Fruit fly (Drosophila melanogaster) whole organism, embryonic: Measurements from ENCODE around the gene CG15336.

Experiments used
- Aef1 ChIP-seq: fragments of 200-800 bp; sonication (Bioruptor generic); IDR thresholded peaks from 3 replicates; pipeline ENCODE4 v1.3.6; 2022; ENCODE audit warnings: missing biosample characterization, missing genetic modification characterization
- Awh ChIP-seq: fragments of 200-800 bp; sonication (Bioruptor generic); IDR thresholded peaks from 2 replicates; pipeline ENCODE4, ENCODE4 v1.3.6; 2022; ENCODE audit warnings: missing biosample characterization, missing genetic modification characterization
- C15 ChIP-seq: fragments of 200-800 bp; sonication (Bioruptor generic); IDR thresholded peaks from 3 replicates; pipeline ENCODE4 v1.3.6; 2022; ENCODE audit warnings: missing biosample characterization, missing genetic modification characterization
- CG10366 ChIP-seq: fragments of 200-800 bp; sonication (Bioruptor generic); IDR thresholded peaks from 2 replicates; pipeline ENCODE4 v1.3.6; 2022; ENCODE audit warnings: missing biosample characterization, missing genetic modification characterization
- CG10431 ChIP-seq: fragments of 200-800 bp; sonication (Bioruptor generic); optimal IDR thresholded peaks from 3 replicates; lab custom pipeline; 2018; ENCODE audit warnings: missing biosample characterization, mild to moderate bottlenecking, missing genetic modification characterization
- CG10543 ChIP-seq: fragments of 200-800 bp; sonication (Bioruptor generic); optimal IDR thresholded peaks from 3 replicates; lab custom pipeline; 2017; ENCODE audit warnings: missing biosample characterization, mild to moderate bottlenecking, missing genetic modification characterization, moderate library complexity
- CG11560 ChIP-seq: fragments of 200-800 bp; sonication (Bioruptor generic); IDR thresholded peaks from 3 replicates; pipeline ENCODE4 v1.3.6; 2022; ENCODE audit warnings: missing biosample characterization, missing genetic modification characterization
- CG14710 ChIP-seq: fragments of 200-800 bp; sonication (Bioruptor generic); optimal IDR thresholded peaks from 3 replicates; lab custom pipeline; 2019; ENCODE audit warnings: missing biosample characterization, mild to moderate bottlenecking, missing genetic modification characterization, moderate library complexity
- CG15073 ChIP-seq: fragments of 200-800 bp; sonication (Bioruptor generic); optimal IDR thresholded peaks from 2 replicates; lab custom pipeline; 2016; ENCODE audit warnings: missing biosample characterization, missing genetic modification characterization
- CG16813 ChIP-seq: fragments of 200-800 bp; sonication (Bioruptor generic); IDR thresholded peaks from 3 replicates; pipeline ENCODE4 v1.3.6; 2022; ENCODE audit warnings: missing biosample characterization, missing genetic modification characterization; ENCODE audit not compliant: partially characterized antibody
- CG17612 ChIP-seq: fragments of 200-800 bp; sonication (Bioruptor generic); IDR thresholded peaks from 2 replicates; pipeline ENCODE4 v1.3.6; 2022; ENCODE audit warnings: missing biosample characterization, missing genetic modification characterization
- CG1792 ChIP-seq: fragments of 200-800 bp; sonication (Bioruptor generic); optimal IDR thresholded peaks from 2 replicates; lab custom pipeline; 2016; ENCODE audit warnings: missing biosample characterization, missing genetic modification characterization
- CG18262 ChIP-seq: fragments of 200-800 bp; optimal IDR thresholded peaks from 3 replicates; lab custom pipeline; 2019; ENCODE audit warnings: missing biosample characterization, mild to moderate bottlenecking, missing genetic modification characterization, moderate library complexity
- CG4854 ChIP-seq: fragments of 200-800 bp; sonication (Bioruptor generic); optimal IDR thresholded peaks from 2 replicates; lab custom pipeline; 2016; ENCODE audit warnings: missing biosample characterization, missing genetic modification characterization, inconsistent platforms
- CG6175 ChIP-seq: fragments of 200-800 bp; sonication (Bioruptor generic); IDR thresholded peaks from 3 replicates; pipeline ENCODE4 v1.3.6; 2022; ENCODE audit warnings: missing biosample characterization, missing genetic modification characterization
- CG7745 ChIP-seq: fragments of 200-800 bp; sonication (Bioruptor generic); optimal IDR thresholded peaks from 2 replicates; lab custom pipeline; 2018; ENCODE audit warnings: missing biosample characterization, mild to moderate bottlenecking, missing genetic modification characterization, moderate library complexity
- Dek ChIP-seq: fragments of 200-800 bp; sonication (Bioruptor generic); optimal IDR thresholded peaks from 3 replicates; lab custom pipeline; 2019; ENCODE audit warnings: missing biosample characterization, mild to moderate bottlenecking, missing genetic modification characterization, moderate library complexity
- Dll ChIP-seq: fragments of 200-800 bp; sonication (Bioruptor generic); IDR thresholded peaks from 4 replicates; pipeline ENCODE4 v1.3.6; 2022; ENCODE audit warnings: missing biosample characterization, missing genetic modification characterization; ENCODE audit not compliant: partially characterized antibody
- HLH4C ChIP-seq: fragments of 200-800 bp; sonication (Bioruptor generic); IDR thresholded peaks from 3 replicates; pipeline ENCODE4 v1.3.6; 2022; ENCODE audit warnings: missing biosample characterization, missing genetic modification characterization; ENCODE audit not compliant: partially characterized antibody
- HLH54F ChIP-seq: fragments of 200-800 bp; sonication (Bioruptor generic); optimal IDR thresholded peaks from 3 replicates; lab custom pipeline; 2016; ENCODE audit warnings: missing biosample characterization, missing genetic modification characterization
- HmgD ChIP-seq: fragments of 200-800 bp; sonication (Bioruptor generic); optimal IDR thresholded peaks from 3 replicates; lab custom pipeline; 2016; ENCODE audit warnings: missing biosample characterization, missing genetic modification characterization
- HmgZ ChIP-seq: fragments of 200-800 bp; sonication (Bioruptor generic); optimal IDR thresholded peaks from 2 replicates; lab custom pipeline; 2018; ENCODE audit warnings: missing biosample characterization, mild to moderate bottlenecking, missing genetic modification characterization
- MBD-R2 ChIP-seq: fragments of 200-800 bp; sonication (Bioruptor generic); IDR thresholded peaks from 2 replicates; pipeline ENCODE4 v1.3.6; 2022; ENCODE audit warnings: missing biosample characterization, missing genetic modification characterization
- MESR4 ChIP-seq: fragments of 200-800 bp; sonication (Bioruptor generic); optimal IDR thresholded peaks from 2 replicates; lab custom pipeline; 2018; ENCODE audit warnings: missing biosample characterization, mild to moderate bottlenecking, missing genetic modification characterization, moderate library complexity
- Med ChIP-seq: fragments of 200-800 bp; sonication (Bioruptor generic); peaks from one replicate; lab custom pipeline; 2016; ENCODE audit warnings: missing biosample characterization, missing genetic modification characterization, mild to moderate bottlenecking, inconsistent platforms, moderate library complexity
- Myb ChIP-seq: fragments of 200-800 bp; sonication (Bioruptor generic); optimal IDR thresholded peaks from 2 replicates; lab custom pipeline; 2016; ENCODE audit warnings: missing biosample characterization, missing genetic modification characterization
- NFAT ChIP-seq: fragments of 200-800 bp; sonication (Bioruptor generic); IDR thresholded peaks from 2 replicates; pipeline ENCODE4 v1.3.6; 2022; ENCODE audit warnings: missing biosample characterization, missing genetic modification characterization
- Nf-YB ChIP-seq: fragments of 200-800 bp; sonication (Bioruptor generic); optimal IDR thresholded peaks from 3 replicates; lab custom pipeline; 2019; ENCODE audit warnings: missing biosample characterization, mild to moderate bottlenecking, missing genetic modification characterization, moderate library complexity
- Ssrp ChIP-seq: fragments of 200-800 bp; sonication (Bioruptor generic); optimal IDR thresholded peaks from 2 replicates; lab custom pipeline; 2018; ENCODE audit warnings: missing biosample characterization, mild to moderate bottlenecking, missing genetic modification characterization, moderate library complexity
- YL-1 ChIP-seq: fragments of 200-800 bp; sonication (Bioruptor generic); optimal IDR thresholded peaks from 3 replicates; lab custom pipeline; 2017; ENCODE audit warnings: missing biosample characterization, mild to moderate bottlenecking, missing genetic modification characterization
- bsh ChIP-seq, 2 experiments: fragments of 200-800 bp; sonication (Bioruptor generic); optimal IDR thresholded peaks; 2 replicates each; lab custom pipeline; 2017 to 2018; ENCODE audit warnings: mild to moderate bottlenecking in 2 of 2, missing biosample characterization in 2 of 2, missing genetic modification characterization in 2 of 2, moderate library complexity in 1 of 2
- crp ChIP-seq, 2 experiments: fragments of 200-800 bp; sonication (Bioruptor generic); optimal IDR thresholded peaks; 2 replicates in 1 of 2; 3 replicates in 1 of 2; lab custom pipeline; 2017; ENCODE audit warnings: missing biosample characterization in 2 of 2, missing genetic modification characterization in 2 of 2, mild to moderate bottlenecking in 1 of 2, moderate library complexity in 1 of 2
- dm ChIP-seq: fragments of 200-800 bp; sonication (Bioruptor generic); optimal IDR thresholded peaks from 3 replicates; lab custom pipeline; 2016; ENCODE audit warnings: missing biosample characterization, missing genetic modification characterization
- gfzf ChIP-seq: fragments of 200-800 bp; sonication (Bioruptor generic); optimal IDR thresholded peaks from 2 replicates; lab custom pipeline; 2016; ENCODE audit warnings: missing biosample characterization, mild to moderate bottlenecking, missing genetic modification characterization, moderate library complexity
- gt ChIP-seq: fragments of 200-800 bp; sonication (Bioruptor generic); IDR thresholded peaks from 2 replicates; pipeline ENCODE4 v1.3.6; 2022; ENCODE audit warnings: missing biosample characterization, missing genetic modification characterization
- ham ChIP-seq: fragments of 200-800 bp; sonication (Bioruptor generic); IDR thresholded peaks from 2 replicates; pipeline ENCODE4 v1.3.6; 2022; ENCODE audit warnings: missing biosample characterization, missing genetic modification characterization
- hbn ChIP-seq: fragments of 200-800 bp; sonication (Bioruptor generic); IDR thresholded peaks from 2 replicates; pipeline ENCODE4 v1.3.6; 2022; ENCODE audit warnings: missing biosample characterization, missing genetic modification characterization; ENCODE audit not compliant: partially characterized antibody
- kay ChIP-seq: fragments of 200-800 bp; sonication (Bioruptor generic); optimal IDR thresholded peaks from 2 replicates; lab custom pipeline; 2016; ENCODE audit warnings: missing biosample characterization, missing genetic modification characterization
- knrl ChIP-seq: fragments of 200-800 bp; sonication (Bioruptor generic); IDR thresholded peaks from 3 replicates; pipeline ENCODE4 v1.3.6; 2022; ENCODE audit warnings: missing biosample characterization, missing genetic modification characterization; ENCODE audit not compliant: partially characterized antibody
- odd ChIP-seq: fragments of 200-800 bp; sonication (Bioruptor generic); optimal IDR thresholded peaks from 2 replicates; lab custom pipeline; 2017; ENCODE audit warnings: missing biosample characterization, mild to moderate bottlenecking, missing genetic modification characterization
- p53 ChIP-seq: fragments of 200-800 bp; sonication (Bioruptor generic); optimal IDR thresholded peaks from 2 replicates; lab custom pipeline; 2016; ENCODE audit warnings: missing biosample characterization, missing genetic modification characterization
- ranshi ChIP-seq: fragments of 200-800 bp; sonication (Bioruptor generic); IDR thresholded peaks from 2 replicates; pipeline ENCODE4 v1.3.6; 2022; ENCODE audit warnings: missing biosample characterization, missing genetic modification characterization
- sc ChIP-seq, 3 experiments: fragments of >200 bp in 2 of 3; fragments of 200-800 bp in 1 of 3; sonication (Bioruptor generic) in 1 of 3; optimal IDR thresholded peaks; 2 replicates in 2 of 3; 3 replicates in 1 of 3; lab custom pipeline; 2017; ENCODE audit warnings: mild to moderate bottlenecking in 1 of 3, missing biosample characterization in 1 of 3, missing genetic modification characterization in 1 of 3, missing genetic modification reagents in 1 of 3
- scrt ChIP-seq: fragments of 200-800 bp; sonication (Bioruptor generic); optimal IDR thresholded peaks from 2 replicates; lab custom pipeline; 2018; ENCODE audit warnings: missing biosample characterization, mild to moderate bottlenecking, missing genetic modification characterization, moderate library complexity
- sd ChIP-seq: fragments of 200-800 bp; sonication (Bioruptor generic); optimal IDR thresholded peaks from 3 replicates; lab custom pipeline; 2018; ENCODE audit warnings: missing biosample characterization, mild to moderate bottlenecking, missing genetic modification characterization, moderate library complexity
- sima ChIP-seq: fragments of 200-800 bp; sonication (Bioruptor generic); optimal IDR thresholded peaks from 2 replicates; lab custom pipeline; 2016; ENCODE audit warnings: missing biosample characterization, missing genetic modification characterization
- tgo ChIP-seq: fragments of 200-800 bp; sonication (Bioruptor generic); IDR thresholded peaks from 3 replicates; pipeline ENCODE4 v1.3.6; 2022; ENCODE audit warnings: missing biosample characterization, missing genetic modification characterization
- tin ChIP-seq: fragments of 200-800 bp; sonication (Bioruptor generic); optimal IDR thresholded peaks from 3 replicates; lab custom pipeline; 2016; ENCODE audit warnings: missing biosample characterization, missing genetic modification characterization
- trem ChIP-seq: fragments of 200-800 bp; optimal IDR thresholded peaks from 3 replicates; lab custom pipeline; 2019; ENCODE audit warnings: missing biosample characterization, mild to moderate bottlenecking, missing genetic modification characterization, moderate library complexity
- wdn ChIP-seq: fragments of 200-800 bp; sonication (Bioruptor generic); IDR thresholded peaks from 2 replicates; pipeline ENCODE4 v1.3.6; 2022; ENCODE audit warnings: missing biosample characterization, missing genetic modification characterization
- zf30C ChIP-seq: fragments of 200-800 bp; sonication (Bioruptor generic); optimal IDR thresholded peaks from 3 replicates; lab custom pipeline; 2018; ENCODE audit warnings: missing biosample characterization, mild to moderate bottlenecking, missing genetic modification characterization

The CG15336 gene

dm6 chrX:8120939-8121338 is 26.8 kb upstream of the CG15336 start, which contains the start of gene CG2260 (continued):
- TF ChIP-seq ranshi (GFP tag; lab: Robert Waterston, UW): no peak
- TF ChIP-seq sima (GFP tag; lab: Kevin White, UChicago): no peak
- TF ChIP-seq Myb (GFP tag; lab: Kevin White, UChicago): peak; percentile 19
- no peak for TF ChIP-seq CG7745
- no peak for TF ChIP-seq CG17612
- peak; percentile 82 for TF ChIP-seq dm (GFP tag; lab: Kevin White, UChicago)
- no peak for TF ChIP-seq tin
- no peak for TF ChIP-seq HmgZ
- peak; percentile 12 for TF ChIP-seq trem (tag; lab: Kevin White, UChicago)
- peak; percentile 18 for TF ChIP-seq CG14710 (tag; lab: Kevin White, UChicago)
- no peak for TF ChIP-seq Nf-YB
- TF ChIP-seq CG4854: no peak
- TF ChIP-seq CG11560 (tag; lab: Robert Waterston, UW): no peak
- no peak for TF ChIP-seq HLH4C (GFP tag; lab: Robert Waterston, UW)
- TF ChIP-seq HLH54F (GFP tag; lab: Kevin White, UChicago): no peak
- TF ChIP-seq kay: no peak
- TF ChIP-seq Ssrp (tag; lab: Kevin White, UChicago): no peak
- no peak for TF ChIP-seq CG10366 (GFP tag; lab: Robert Waterston, UW)
- TF ChIP-seq crp (GFP tag; optimal IDR thresholded peaks at IDR 0.05; lab: Kevin White, UChicago): peak; percentile 41 to 91
- no peak for TF ChIP-seq p53 (GFP tag; lab: Kevin White, UChicago)
- peak; percentile 20; the same call in 1 of the 2 replicates for TF ChIP-seq hbn
- no peak for TF ChIP-seq gt (GFP tag; lab: Robert Waterston, UW)
- no peak for TF ChIP-seq CG10543 (GFP tag; lab: Kevin White, UChicago)
- no peak for TF ChIP-seq sc (optimal IDR thresholded peaks at IDR 0.05; lab: Kevin White, UChicago)
- TF ChIP-seq sc (GFP tag; optimal IDR thresholded peaks at IDR 0.05; lab: Kevin White, UChicago): no peak
- no peak for TF ChIP-seq CG15073 (GFP tag; lab: Kevin White, UChicago)
- no peak for TF ChIP-seq odd
- no peak for TF ChIP-seq HmgD (GFP tag; lab: Kevin White, UChicago)
- no peak for TF ChIP-seq CG6175 (GFP tag; lab: Robert Waterston, UW)
- TF ChIP-seq gfzf: peak; percentile 78
- TF ChIP-seq zf30C (GFP tag; lab: Kevin White, UChicago): no peak
- no peak for TF ChIP-seq bsh (GFP tag; optimal IDR thresholded peaks at IDR 0.05; lab: Kevin White, UChicago)
- no peak for TF ChIP-seq ham
- no peak for TF ChIP-seq Dek (tag; lab: Kevin White, UChicago)
- no peak for TF ChIP-seq CG16813 (GFP tag; lab: Robert Waterston, UW)
- no peak for TF ChIP-seq tgo (GFP tag; lab: Robert Waterston, UW)
- TF ChIP-seq MESR4 (GFP tag; lab: Kevin White, UChicago): peak; percentile 47
- no peak for TF ChIP-seq Awh (GFP tag; lab: Robert Waterston, UW)
- peak; percentile 20 for TF ChIP-seq scrt (GFP tag; lab: Kevin White, UChicago)
- no peak for TF ChIP-seq Aef1 (GFP tag; lab: Robert Waterston, UW)
- TF ChIP-seq Med (GFP tag; lab: Kevin White, UChicago): peak; percentile 41
- TF ChIP-seq CG1792 (GFP tag; lab: Kevin White, UChicago): no peak
- no peak for TF ChIP-seq C15 (GFP tag; lab: Robert Waterston, UW)
- no peak for TF ChIP-seq CG18262
- TF ChIP-seq wdn (GFP tag; lab: Robert Waterston, UW): no peak
- no peak for TF ChIP-seq NFAT (GFP tag; lab: Robert Waterston, UW)
- peak; percentile 6 for TF ChIP-seq YL-1 (GFP tag; lab: Kevin White, UChicago)
- 0 out of 4 replicates have a peak, but pooled peaks have one; percentile 20 for TF ChIP-seq Dll (GFP tag; lab: Robert Waterston, UW)
- no peak for TF ChIP-seq CG10431
- no peak for TF ChIP-seq knrl (GFP tag; lab: Robert Waterston, UW)
- no peak for TF ChIP-seq sd (tag; lab: Kevin White, UChicago)
- TF ChIP-seq MBD-R2 (GFP tag; lab: Robert Waterston, UW): peak; percentile 77
